Fruit fly (Drosophila melanogaster) whole organism, embryonic: ENCODE data around the gene Fbp1.

ENCODE experiments used
- CG10959 ChIP-seq: fragments of 200-800 bp; sonication (Bioruptor generic); IDR thresholded peaks from 2 replicates; pipeline ENCODE4 v1.3.6; 2022; ENCODE audit warnings: missing biosample characterization, missing genetic modification characterization
- CG10979 ChIP-seq: fragments of 200-800 bp; sonication (Bioruptor generic); optimal IDR thresholded peaks from 2 replicates; lab custom pipeline; 2018; ENCODE audit warnings: missing biosample characterization, mild to moderate bottlenecking, missing genetic modification characterization, moderate library complexity
- CG11723 ChIP-seq: fragments of 200-800 bp; sonication (Bioruptor generic); optimal IDR thresholded peaks from 2 replicates; lab custom pipeline; 2017; ENCODE audit warnings: missing biosample characterization, mild to moderate bottlenecking, missing genetic modification characterization
- CG1233 ChIP-seq: fragments of 200-800 bp; sonication (Bioruptor generic); optimal IDR thresholded peaks from 4 replicates; lab custom pipeline; 2018; ENCODE audit warnings: missing biosample characterization, mild to moderate bottlenecking, missing genetic modification characterization
- CG13123 ChIP-seq: fragments of 200-800 bp; sonication (Bioruptor generic); optimal IDR thresholded peaks from 2 replicates; lab custom pipeline; 2016; ENCODE audit warnings: missing biosample characterization, missing genetic modification characterization
- CG15601 ChIP-seq: fragments of 200-800 bp; sonication (Bioruptor generic); optimal IDR thresholded peaks from 3 replicates; lab custom pipeline; 2019; ENCODE audit warnings: missing biosample characterization, mild to moderate bottlenecking, missing genetic modification characterization, moderate library complexity
- CG16779 ChIP-seq: fragments of 200-800 bp; sonication (Bioruptor generic); IDR thresholded peaks from 2 replicates; pipeline ENCODE4 v1.3.6; 2022; ENCODE audit warnings: missing biosample characterization, missing genetic modification characterization
- CG17912 ChIP-seq: fragments of 200-800 bp; sonication (Bioruptor generic); optimal IDR thresholded peaks from 2 replicates; lab custom pipeline; 2018; ENCODE audit warnings: missing biosample characterization, mild to moderate bottlenecking, missing genetic modification characterization
- CG2120 ChIP-seq: fragments of 200-800 bp; sonication (Bioruptor generic); optimal IDR thresholded peaks from 3 replicates; lab custom pipeline; 2016; ENCODE audit warnings: missing biosample characterization, missing genetic modification characterization
- CG2712 ChIP-seq: fragments of 200-800 bp; optimal IDR thresholded peaks from 3 replicates; lab custom pipeline; 2019; ENCODE audit warnings: missing biosample characterization, mild to moderate bottlenecking, missing genetic modification characterization, moderate library complexity
- CG3407 ChIP-seq: fragments of 200-800 bp; sonication (Bioruptor generic); optimal IDR thresholded peaks from 2 replicates; lab custom pipeline; 2018; ENCODE audit warnings: missing biosample characterization, mild to moderate bottlenecking, missing genetic modification characterization
- CG42726 ChIP-seq: fragments of 200-800 bp; sonication (Bioruptor generic); IDR thresholded peaks from 2 replicates; pipeline ENCODE4 v1.3.6; 2022; ENCODE audit warnings: missing biosample characterization, missing genetic modification characterization; ENCODE audit not compliant: partially characterized antibody
- CG4424 ChIP-seq: fragments of 200-800 bp; sonication (Bioruptor generic); optimal IDR thresholded peaks from 3 replicates; lab custom pipeline; 2016; ENCODE audit warnings: missing biosample characterization, missing genetic modification characterization
- CG4707 ChIP-seq: fragments of 200-800 bp; sonication (Bioruptor generic); optimal IDR thresholded peaks from 2 replicates; lab custom pipeline; 2018; ENCODE audit warnings: missing biosample characterization, mild to moderate bottlenecking, missing genetic modification characterization, moderate library complexity
- CG6175 ChIP-seq: fragments of 200-800 bp; sonication (Bioruptor generic); IDR thresholded peaks from 3 replicates; pipeline ENCODE4 v1.3.6; 2022; ENCODE audit warnings: missing biosample characterization, missing genetic modification characterization
- CG6254 ChIP-seq: fragments of 200-800 bp; sonication (Bioruptor generic); optimal IDR thresholded peaks from 3 replicates; lab custom pipeline; 2017; ENCODE audit warnings: mild to moderate bottlenecking, missing biosample characterization, missing genetic modification reagents, missing genetic modification characterization
- CG6689 ChIP-seq: fragments of 200-800 bp; sonication (Bioruptor generic); IDR thresholded peaks from 2 replicates; pipeline ENCODE4 v1.3.6; 2022; ENCODE audit warnings: missing biosample characterization, missing genetic modification characterization
- CG7271 ChIP-seq: fragments of 200-800 bp; sonication (Bioruptor generic); optimal IDR thresholded peaks from 2 replicates; lab custom pipeline; 2018; ENCODE audit warnings: missing biosample characterization, mild to moderate bottlenecking, missing genetic modification characterization, moderate library complexity
- CG7745 ChIP-seq: fragments of 200-800 bp; sonication (Bioruptor generic); optimal IDR thresholded peaks from 2 replicates; lab custom pipeline; 2018; ENCODE audit warnings: missing biosample characterization, mild to moderate bottlenecking, missing genetic modification characterization, moderate library complexity
- CG7987 ChIP-seq: fragments of 200-800 bp; sonication (Bioruptor generic); optimal IDR thresholded peaks from 2 replicates; lab custom pipeline; 2018; ENCODE audit warnings: missing biosample characterization, mild to moderate bottlenecking, missing genetic modification characterization, moderate library complexity
- CG8388 ChIP-seq: fragments of 200-800 bp; sonication (Bioruptor generic); optimal IDR thresholded peaks from 2 replicates; lab custom pipeline; 2019; ENCODE audit warnings: missing biosample characterization, mild to moderate bottlenecking, missing genetic modification characterization, moderate library complexity
- CG8478 ChIP-seq: fragments of >200 bp; optimal IDR thresholded peaks from 2 replicates; lab custom pipeline; 2018
- CG9876 ChIP-seq: fragments of 200-800 bp; sonication (Bioruptor generic); optimal IDR thresholded peaks from 2 replicates; lab custom pipeline; 2016; ENCODE audit warnings: missing biosample characterization, missing genetic modification characterization
- CoRest ChIP-seq: fragments of 200-800 bp; sonication (Bioruptor generic); optimal IDR thresholded peaks from 3 replicates; lab custom pipeline; 2018; ENCODE audit warnings: missing biosample characterization, mild to moderate bottlenecking, missing genetic modification characterization, moderate library complexity
- D19A ChIP-seq: fragments of 200-800 bp; optimal IDR thresholded peaks from 3 replicates; lab custom pipeline; 2019; ENCODE audit warnings: missing biosample characterization, mild to moderate bottlenecking, missing genetic modification characterization, moderate library complexity
- Hr51 ChIP-seq, 2 experiments: fragments of 200-800 bp; sonication (Bioruptor generic); optimal IDR thresholded peaks; 2 replicates in 1 of 2; 3 replicates in 1 of 2; lab custom pipeline; 2016 to 2018; ENCODE audit warnings: missing biosample characterization in 2 of 2, missing genetic modification characterization in 2 of 2, mild to moderate bottlenecking in 1 of 2, moderate library complexity in 1 of 2
- Lhr ChIP-seq: fragments of 200-800 bp; sonication (Bioruptor generic); optimal IDR thresholded peaks from 3 replicates; lab custom pipeline; 2017; ENCODE audit warnings: mild to moderate bottlenecking, missing biosample characterization, missing genetic modification reagents, missing genetic modification characterization
- Meics ChIP-seq: fragments of 200-800 bp; sonication (Bioruptor generic); optimal IDR thresholded peaks from 2 replicates; lab custom pipeline; 2017; ENCODE audit warnings: missing biosample characterization, mild to moderate bottlenecking, missing genetic modification characterization
- NC2β ChIP-seq: fragments of 200-800 bp; sonication (Bioruptor generic); optimal IDR thresholded peaks from 2 replicates; lab custom pipeline; 2016; ENCODE audit warnings: missing biosample characterization, missing genetic modification characterization
- NfI ChIP-seq: fragments of 200-800 bp; sonication (Bioruptor generic); optimal IDR thresholded peaks from 3 replicates; lab custom pipeline; 2018; ENCODE audit warnings: missing biosample characterization, mild to moderate bottlenecking, missing genetic modification characterization, moderate library complexity
- Oli ChIP-seq: fragments of 200-800 bp; sonication (Bioruptor generic); optimal IDR thresholded peaks from 2 replicates; lab custom pipeline; 2018; ENCODE audit warnings: missing biosample characterization, mild to moderate bottlenecking, missing genetic modification characterization, moderate library complexity
- Optix ChIP-seq: fragments of 200-800 bp; sonication (Bioruptor generic); IDR thresholded peaks from 3 replicates; pipeline ENCODE4 v1.3.6; 2022; ENCODE audit warnings: missing biosample characterization, missing genetic modification characterization
- Ravus ChIP-seq: fragments of 200-800 bp; sonication (Bioruptor generic); IDR thresholded peaks from 2 replicates; pipeline ENCODE4 v1.3.6; 2022; ENCODE audit warnings: missing biosample characterization, missing genetic modification characterization
- Spps ChIP-seq: fragments of 200-800 bp; sonication (Bioruptor generic); optimal IDR thresholded peaks from 2 replicates; lab custom pipeline; 2018; ENCODE audit warnings: missing biosample characterization, mild to moderate bottlenecking, missing genetic modification characterization
- Sry-δ ChIP-seq: fragments of 200-800 bp; sonication (Bioruptor generic); optimal IDR thresholded peaks from 2 replicates; lab custom pipeline; 2016; ENCODE audit warnings: missing biosample characterization, missing genetic modification characterization
- bsh ChIP-seq, 2 experiments: fragments of 200-800 bp; sonication (Bioruptor generic); optimal IDR thresholded peaks; 2 replicates each; lab custom pipeline; 2017 to 2018; ENCODE audit warnings: mild to moderate bottlenecking in 2 of 2, missing biosample characterization in 2 of 2, missing genetic modification characterization in 2 of 2, moderate library complexity in 1 of 2
- crp ChIP-seq, 2 experiments: fragments of 200-800 bp; sonication (Bioruptor generic); optimal IDR thresholded peaks; 2 replicates in 1 of 2; 3 replicates in 1 of 2; lab custom pipeline; 2017; ENCODE audit warnings: missing biosample characterization in 2 of 2, missing genetic modification characterization in 2 of 2, mild to moderate bottlenecking in 1 of 2, moderate library complexity in 1 of 2
- cwo ChIP-seq: fragments of 200-800 bp; sonication (Bioruptor generic); optimal IDR thresholded peaks from 3 replicates; lab custom pipeline; 2017; ENCODE audit warnings: missing biosample characterization, missing genetic modification characterization, mild to moderate bottlenecking, moderate library complexity, missing genetic modification reagents
- dmrt11E ChIP-seq: fragments of 200-800 bp; sonication (Bioruptor generic); optimal IDR thresholded peaks from 3 replicates; lab custom pipeline; 2018; ENCODE audit warnings: missing biosample characterization, mild to moderate bottlenecking, missing genetic modification characterization, moderate library complexity
- dysf ChIP-seq: fragments of 200-800 bp; sonication (Bioruptor generic); IDR thresholded peaks from 3 replicates; pipeline ENCODE4 v1.3.6; 2022; ENCODE audit warnings: missing biosample characterization, missing genetic modification characterization
- esg ChIP-seq: fragments of 200-800 bp; sonication (Bioruptor generic); conservative IDR thresholded peaks from 2 replicates; pipeline ENCODE4 v1.3.6; 2022; ENCODE audit warnings: missing biosample characterization, missing genetic modification characterization
- ewg ChIP-seq: fragments of 200-800 bp; sonication (Bioruptor generic); optimal IDR thresholded peaks from 3 replicates; lab custom pipeline; 2017; ENCODE audit warnings: mild to moderate bottlenecking, missing biosample characterization, missing genetic modification reagents, missing genetic modification characterization
- exex ChIP-seq: fragments of 200-800 bp; sonication (Bioruptor generic); optimal IDR thresholded peaks from 4 replicates; lab custom pipeline; 2018; ENCODE audit warnings: missing biosample characterization, mild to moderate bottlenecking, missing genetic modification characterization, moderate library complexity
- kni ChIP-seq: fragments of 200-800 bp; sonication (Bioruptor generic); optimal IDR thresholded peaks from 3 replicates; lab custom pipeline; 2017; ENCODE audit warnings: mild to moderate bottlenecking, missing biosample characterization, missing genetic modification reagents, missing genetic modification characterization
- nom ChIP-seq: fragments of 200-800 bp; sonication (Bioruptor generic); optimal IDR thresholded peaks from 2 replicates; lab custom pipeline; 2017; ENCODE audit warnings: missing biosample characterization, missing genetic modification characterization, mild to moderate bottlenecking, moderate library complexity, missing genetic modification reagents
- pnt ChIP-seq: fragments of 200-800 bp; sonication (Bioruptor generic); optimal IDR thresholded peaks from 3 replicates; lab custom pipeline; 2016; ENCODE audit warnings: missing biosample characterization, missing genetic modification characterization
- scrt ChIP-seq: fragments of 200-800 bp; sonication (Bioruptor generic); optimal IDR thresholded peaks from 2 replicates; lab custom pipeline; 2018; ENCODE audit warnings: missing biosample characterization, mild to moderate bottlenecking, missing genetic modification characterization, moderate library complexity
- vfl ChIP-seq: fragments of 200-800 bp; sonication (Bioruptor generic); optimal IDR thresholded peaks from 2 replicates; lab custom pipeline; 2016; ENCODE audit warnings: missing biosample characterization, missing genetic modification characterization

Fbp1 gene

dm6 chr3L:14050944-14051548, 46.8 kb downstream of the Fbp1 start, which contains the start of gene CG6833 (continued):
- peak in 1 of 2 experiments; percentile 48 for TF ChIP-seq bsh (GFP tag; optimal IDR thresholded peaks at IDR 0.05; lab: Kevin White, UChicago)
- peak; percentile 32 to 57 for TF ChIP-seq Hr51 (GFP tag; optimal IDR thresholded peaks at IDR 0.05; lab: Kevin White, UChicago)
- peak in 1 of 2 experiments; percentile 9 for TF ChIP-seq crp (GFP tag; optimal IDR thresholded peaks at IDR 0.05; lab: Kevin White, UChicago)
- peak; percentile 66 for TF ChIP-seq CoRest
- TF ChIP-seq Ravus (GFP tag; lab: Robert Waterston, UW), result peak; percentile 32
- TF ChIP-seq CG1233 (GFP tag; lab: Kevin White, UChicago), result peak; percentile 57
- TF ChIP-seq CG2712 (tag; lab: Kevin White, UChicago), result peak; percentile 73
- peak; percentile 8 for TF ChIP-seq D19A (tag; lab: Kevin White, UChicago)
- TF ChIP-seq CG8478 (lab: Kevin White, UChicago), result no peak
- TF ChIP-seq CG6175 (GFP tag; lab: Robert Waterston, UW), result 0 out of 3 replicates have a peak, but pooled peaks have one; percentile 62
- peak; percentile 11 for TF ChIP-seq cwo (GFP tag; lab: Kevin White, UChicago)
- TF ChIP-seq vfl (GFP tag; lab: Kevin White, UChicago), result peak; percentile 41
- TF ChIP-seq NC2β (GFP tag; lab: Kevin White, UChicago), result peak; percentile 62
- peak; percentile 76 for TF ChIP-seq CG4424 (GFP tag; lab: Kevin White, UChicago)
- TF ChIP-seq exex (tag; lab: Kevin White, UChicago), result no peak
- peak; percentile 62; the same call in 1 of the 2 replicates for TF ChIP-seq esg (GFP tag; lab: Robert Waterston, UW)
- TF ChIP-seq CG7271, result peak; percentile 68
- peak; percentile 50 for TF ChIP-seq CG6689 (GFP tag; lab: Robert Waterston, UW)
- TF ChIP-seq Spps (tag; lab: Kevin White, UChicago), result no peak
- TF ChIP-seq Optix (GFP tag; lab: Robert Waterston, UW), result peak; percentile 76
- no peak for TF ChIP-seq CG11723 (GFP tag; lab: Kevin White, UChicago)
- TF ChIP-seq kni (GFP tag; lab: Kevin White, UChicago), result no peak
- TF ChIP-seq CG8388, result peak; percentile 3
- peak; percentile 71 for TF ChIP-seq NfI (GFP tag; lab: Kevin White, UChicago)
- TF ChIP-seq scrt, result peak; percentile 57
- TF ChIP-seq CG15601, result peak; percentile 24
- peak; percentile 7 for TF ChIP-seq Oli
- TF ChIP-seq CG2120, result peak; percentile 83
- peak; percentile 77 for TF ChIP-seq CG9876 (GFP tag; lab: Kevin White, UChicago)
- peak; percentile 25 for TF ChIP-seq CG17912 (GFP tag; lab: Kevin White, UChicago)
- peak; percentile 67 for TF ChIP-seq CG7987 (GFP tag; lab: Kevin White, UChicago)
- TF ChIP-seq pnt (GFP tag; lab: Kevin White, UChicago), result peak; percentile 75
- TF ChIP-seq CG10959 (GFP tag; lab: Robert Waterston, UW), result peak; percentile 56
- peak; percentile 81 for TF ChIP-seq dysf (GFP tag; lab: Robert Waterston, UW)
- peak; percentile 38 for TF ChIP-seq ewg (GFP tag; lab: Kevin White, UChicago)
- TF ChIP-seq Sry-δ (GFP tag; lab: Kevin White, UChicago), result peak; percentile 53
- TF ChIP-seq CG42726, result 0 out of 2 replicates have a peak, but pooled peaks have one; percentile 30
- TF ChIP-seq CG7745 (tag; lab: Kevin White, UChicago), result no peak
- TF ChIP-seq CG6254 (GFP tag; lab: Kevin White, UChicago), result peak; percentile 53
- peak; percentile 53 for TF ChIP-seq CG10979 (tag; lab: Kevin White, UChicago)
- peak; percentile 13 for TF ChIP-seq Lhr (GFP tag; lab: Kevin White, UChicago)
- peak; percentile 27 for TF ChIP-seq dmrt11E (tag; lab: Kevin White, UChicago)
- peak; percentile 29 for TF ChIP-seq CG13123
- peak; percentile 82 for TF ChIP-seq CG16779 (GFP tag; lab: Robert Waterston, UW)
- TF ChIP-seq CG4707 (GFP tag; lab: Kevin White, UChicago), result peak; percentile 20
- no peak for TF ChIP-seq CG3407
- TF ChIP-seq nom (GFP tag; lab: Kevin White, UChicago), result peak; percentile 10
- peak; percentile 67 for TF ChIP-seq Meics (GFP tag; lab: Kevin White, UChicago)
